Fruit fly (Drosophila melanogaster) whole organism, embryonic: ENCODE data around the gene Sap130.

Experiments
- Asciz ChIP-seq: fragments of 200-800 bp; sonication (Bioruptor generic); optimal IDR thresholded peaks from 2 replicates; lab custom pipeline; 2017; ENCODE audit warnings: missing biosample characterization, mild to moderate bottlenecking, missing genetic modification characterization, missing genetic modification reagents
- CG11560 ChIP-seq: fragments of 200-800 bp; sonication (Bioruptor generic); IDR thresholded peaks from 3 replicates; pipeline ENCODE4 v1.3.6; 2022; ENCODE audit warnings: missing biosample characterization, missing genetic modification characterization
- CG12071 ChIP-seq: fragments of 200-800 bp; sonication (Bioruptor generic); optimal IDR thresholded peaks from 3 replicates; lab custom pipeline; 2018; ENCODE audit warnings: missing biosample characterization, mild to moderate bottlenecking, missing genetic modification characterization
- CG12299 ChIP-seq: fragments of 200-800 bp; sonication (Bioruptor generic); optimal IDR thresholded peaks from 2 replicates; lab custom pipeline; 2018; ENCODE audit warnings: missing biosample characterization, mild to moderate bottlenecking, missing genetic modification characterization
- CG12942 ChIP-seq: fragments of 200-800 bp; sonication (Bioruptor generic); optimal IDR thresholded peaks from 3 replicates; lab custom pipeline; 2016; ENCODE audit warnings: missing biosample characterization, missing genetic modification characterization
- CG13624 ChIP-seq: fragments of 200-800 bp; sonication (Bioruptor generic); optimal IDR thresholded peaks from 2 replicates; lab custom pipeline; 2016; ENCODE audit warnings: missing biosample characterization, missing genetic modification characterization
- CG14050 ChIP-seq: fragments of 200-800 bp; sonication (Bioruptor generic); IDR thresholded peaks from 3 replicates; pipeline ENCODE4 v1.3.6; 2022; ENCODE audit warnings: missing biosample characterization, missing genetic modification characterization
- CG18476 ChIP-seq: fragments of 200-800 bp; sonication (Bioruptor generic); optimal IDR thresholded peaks from 2 replicates; lab custom pipeline; 2016; ENCODE audit warnings: missing biosample characterization, mild to moderate bottlenecking, missing genetic modification characterization
- CG18599 ChIP-seq: fragments of 200-800 bp; sonication (Bioruptor generic); optimal IDR thresholded peaks from 3 replicates; lab custom pipeline; 2017; ENCODE audit warnings: missing biosample characterization, missing genetic modification characterization, mild to moderate bottlenecking, moderate library complexity, missing genetic modification reagents
- CG2712 ChIP-seq: fragments of 200-800 bp; optimal IDR thresholded peaks from 3 replicates; lab custom pipeline; 2019; ENCODE audit warnings: missing biosample characterization, mild to moderate bottlenecking, missing genetic modification characterization, moderate library complexity
- CG31441 ChIP-seq: fragments of 200-800 bp; sonication (Bioruptor generic); IDR thresholded peaks from 2 replicates; pipeline ENCODE4 v1.3.6; 2022; ENCODE audit warnings: missing biosample characterization, missing genetic modification characterization
- CG32767 ChIP-seq: fragments of 200-800 bp; sonication (Bioruptor generic); IDR thresholded peaks from 2 replicates; pipeline ENCODE4 v1.3.6; 2022; ENCODE audit warnings: missing biosample characterization, missing genetic modification characterization
- CG3281 ChIP-seq: fragments of 200-800 bp; sonication (Bioruptor generic); optimal IDR thresholded peaks from 3 replicates; lab custom pipeline; 2017; ENCODE audit warnings: missing biosample characterization, mild to moderate bottlenecking, missing genetic modification characterization
- CG33213 ChIP-seq: fragments of 200-800 bp; sonication (Bioruptor generic); optimal IDR thresholded peaks from 3 replicates; lab custom pipeline; 2016; ENCODE audit warnings: missing biosample characterization, missing genetic modification characterization
- CG33557 ChIP-seq: fragments of 200-800 bp; sonication (Bioruptor generic); optimal IDR thresholded peaks from 2 replicates; lab custom pipeline; 2019; ENCODE audit warnings: missing biosample characterization, mild to moderate bottlenecking, missing genetic modification characterization, moderate library complexity
- CG34422 ChIP-seq: fragments of 200-800 bp; sonication (Bioruptor generic); IDR thresholded peaks from 3 replicates; pipeline ENCODE4 v1.3.6; 2022; ENCODE audit warnings: missing biosample characterization, missing genetic modification characterization
- CG4360 ChIP-seq: fragments of 200-800 bp; sonication (Bioruptor generic); IDR thresholded peaks from 2 replicates; pipeline ENCODE4 v1.3.6; 2022; ENCODE audit warnings: missing biosample characterization, missing genetic modification characterization
- CG4404 ChIP-seq: fragments of 200-800 bp; sonication (Bioruptor generic); IDR thresholded peaks from 2 replicates; pipeline ENCODE4 v1.3.6; 2022; ENCODE audit warnings: missing biosample characterization, missing genetic modification characterization
- CG9876 ChIP-seq: fragments of 200-800 bp; sonication (Bioruptor generic); optimal IDR thresholded peaks from 2 replicates; lab custom pipeline; 2016; ENCODE audit warnings: missing biosample characterization, missing genetic modification characterization
- CG9932 ChIP-seq: fragments of 200-800 bp; sonication (Bioruptor generic); IDR thresholded peaks from 2 replicates; pipeline ENCODE4 v1.3.6; 2022; ENCODE audit warnings: missing biosample characterization, missing genetic modification characterization
- Drgx ChIP-seq: fragments of 200-800 bp; sonication (Bioruptor generic); IDR thresholded peaks from 2 replicates; pipeline ENCODE4 v1.3.6; 2022; ENCODE audit warnings: missing biosample characterization, missing genetic modification characterization
- Fer2 ChIP-seq: fragments of 200-800 bp; sonication (Bioruptor generic); optimal IDR thresholded peaks from 2 replicates; lab custom pipeline; 2018; ENCODE audit warnings: missing biosample characterization, mild to moderate bottlenecking, missing genetic modification characterization, moderate library complexity
- Gug ChIP-seq: fragments of 200-800 bp; sonication (Bioruptor generic); IDR thresholded peaks from 4 replicates; pipeline ENCODE4 v1.3.6; 2022; ENCODE audit warnings: missing biosample characterization, missing genetic modification characterization
- HHEX ChIP-seq: fragments of 200-800 bp; sonication (Bioruptor generic); optimal IDR thresholded peaks from 3 replicates; lab custom pipeline; 2017; ENCODE audit warnings: missing biosample characterization, mild to moderate bottlenecking, missing genetic modification characterization, missing genetic modification reagents
- HLH3B ChIP-seq: fragments of 200-800 bp; sonication (Bioruptor generic); IDR thresholded peaks from 2 replicates; pipeline ENCODE4 v1.3.6; 2022; ENCODE audit warnings: missing biosample characterization, missing genetic modification characterization
- Hmr ChIP-seq: fragments of 200-800 bp; sonication (Bioruptor generic); optimal IDR thresholded peaks from 3 replicates; lab custom pipeline; 2017; ENCODE audit warnings: mild to moderate bottlenecking, missing biosample characterization, missing genetic modification reagents, missing genetic modification characterization
- Lim3 ChIP-seq: fragments of 200-800 bp; sonication (Bioruptor generic); IDR thresholded peaks from 2 replicates; pipeline ENCODE4 v1.3.6; 2022; ENCODE audit warnings: missing biosample characterization, missing genetic modification characterization
- Med ChIP-seq: fragments of 200-800 bp; sonication (Bioruptor generic); peaks from one replicate; lab custom pipeline; 2016; ENCODE audit warnings: missing biosample characterization, missing genetic modification characterization, mild to moderate bottlenecking, inconsistent platforms, moderate library complexity
- Nf-YA ChIP-seq: fragments of 200-800 bp; sonication (Bioruptor generic); IDR thresholded peaks from 2 replicates; pipeline ENCODE4 v1.3.6; 2022; ENCODE audit warnings: missing biosample characterization, missing genetic modification characterization
- Rx ChIP-seq: fragments of 200-800 bp; sonication (Bioruptor generic); IDR thresholded peaks from 2 replicates; pipeline ENCODE4 v1.3.6; 2022; ENCODE audit warnings: missing biosample characterization, missing genetic modification characterization
- Sry-β ChIP-seq: fragments of 200-800 bp; sonication (Bioruptor generic); optimal IDR thresholded peaks from 2 replicates; lab custom pipeline; 2018; ENCODE audit warnings: missing biosample characterization, mild to moderate bottlenecking, missing genetic modification characterization, moderate library complexity
- Tbp ChIP-seq: fragments of >200 bp; optimal IDR thresholded peaks from 2 replicates; lab custom pipeline; 2018; ENCODE audit warnings: missing biosample characterization, missing genetic modification characterization
- al ChIP-seq: fragments of 200-800 bp; sonication (Bioruptor generic); IDR thresholded peaks from 2 replicates; pipeline ENCODE4 v1.3.6; 2022; ENCODE audit warnings: missing biosample characterization, missing genetic modification characterization
- bsh ChIP-seq, 2 experiments: fragments of 200-800 bp; sonication (Bioruptor generic); optimal IDR thresholded peaks; 2 replicates each; lab custom pipeline; 2017 to 2018; ENCODE audit warnings: mild to moderate bottlenecking in 2 of 2, missing biosample characterization in 2 of 2, missing genetic modification characterization in 2 of 2, moderate library complexity in 1 of 2
- cad ChIP-seq: fragments of >200 bp; optimal IDR thresholded peaks from 2 replicates; lab custom pipeline; 2017; ENCODE audit warnings: missing biosample characterization, missing genetic modification characterization
- chinmo ChIP-seq: fragments of 200-800 bp; sonication (Bioruptor generic); IDR thresholded peaks from 4 replicates; pipeline ENCODE4 v1.3.6; 2022; ENCODE audit warnings: missing biosample characterization, missing genetic modification characterization; ENCODE audit not compliant: partially characterized antibody
- chm ChIP-seq: fragments of 200-800 bp; sonication (Bioruptor generic); IDR thresholded peaks from 2 replicates; pipeline ENCODE4 v1.3.6; 2022; ENCODE audit warnings: missing biosample characterization, missing genetic modification characterization
- ci ChIP-seq: fragments of 200-800 bp; sonication (Bioruptor generic); IDR thresholded peaks from 3 replicates; pipeline ENCODE4 v1.3.6; 2022; ENCODE audit warnings: missing biosample characterization, missing genetic modification characterization
- ewg ChIP-seq: fragments of 200-800 bp; sonication (Bioruptor generic); optimal IDR thresholded peaks from 3 replicates; lab custom pipeline; 2017; ENCODE audit warnings: mild to moderate bottlenecking, missing biosample characterization, missing genetic modification reagents, missing genetic modification characterization
- gfzf ChIP-seq: fragments of 200-800 bp; sonication (Bioruptor generic); optimal IDR thresholded peaks from 2 replicates; lab custom pipeline; 2016; ENCODE audit warnings: missing biosample characterization, mild to moderate bottlenecking, missing genetic modification characterization, moderate library complexity
- h ChIP-seq: fragments of >200 bp; optimal IDR thresholded peaks from 2 replicates; lab custom pipeline; 2017
- her ChIP-seq: fragments of 200-800 bp; sonication (Bioruptor generic); optimal IDR thresholded peaks from 2 replicates; lab custom pipeline; 2016; ENCODE audit warnings: missing biosample characterization, missing genetic modification characterization
- lab ChIP-seq: fragments of 200-800 bp; sonication (Bioruptor generic); optimal IDR thresholded peaks from 3 replicates; lab custom pipeline; 2017; ENCODE audit warnings: missing biosample characterization, missing genetic modification characterization, mild to moderate bottlenecking, moderate library complexity, missing genetic modification reagents
- nmo ChIP-seq: fragments of 200-800 bp; sonication (Bioruptor generic); optimal IDR thresholded peaks from 2 replicates; lab custom pipeline; 2018; ENCODE audit warnings: missing biosample characterization, mild to moderate bottlenecking, missing genetic modification characterization, moderate library complexity
- pum ChIP-seq: fragments of 200-800 bp; sonication (Bioruptor generic); optimal IDR thresholded peaks from 2 replicates; lab custom pipeline; 2016; ENCODE audit warnings: missing biosample characterization, missing genetic modification characterization
- repo ChIP-seq: fragments of 200-800 bp; sonication (Bioruptor generic); optimal IDR thresholded peaks from 2 replicates; lab custom pipeline; 2016; ENCODE audit warnings: missing biosample characterization, missing genetic modification characterization
- run ChIP-seq: fragments of 200-800 bp; sonication (Bioruptor generic); optimal IDR thresholded peaks from 3 replicates; lab custom pipeline; 2018; ENCODE audit warnings: missing biosample characterization, mild to moderate bottlenecking, missing genetic modification characterization
- scrt ChIP-seq: fragments of 200-800 bp; sonication (Bioruptor generic); optimal IDR thresholded peaks from 2 replicates; lab custom pipeline; 2018; ENCODE audit warnings: missing biosample characterization, mild to moderate bottlenecking, missing genetic modification characterization, moderate library complexity
- sens-2 ChIP-seq: fragments of 200-800 bp; sonication (Bioruptor generic); IDR thresholded peaks from 2 replicates; pipeline ENCODE4 v1.3.6; 2022; ENCODE audit warnings: missing biosample characterization, missing genetic modification characterization
- sug ChIP-seq: fragments of 200-800 bp; optimal IDR thresholded peaks from 2 replicates; lab custom pipeline; 2019; ENCODE audit warnings: missing biosample characterization, mild to moderate bottlenecking, missing genetic modification characterization, moderate library complexity
- tx ChIP-seq: fragments of 200-800 bp; sonication (Bioruptor generic); optimal IDR thresholded peaks from 2 replicates; lab custom pipeline; 2016; ENCODE audit warnings: missing biosample characterization, missing genetic modification characterization
- zfh2 ChIP-seq: fragments of 200-800 bp; sonication (Bioruptor generic); optimal IDR thresholded peaks from 2 replicates; lab custom pipeline; 2016; ENCODE audit warnings: missing biosample characterization, missing genetic modification characterization

The Sap130 gene

DNA sequence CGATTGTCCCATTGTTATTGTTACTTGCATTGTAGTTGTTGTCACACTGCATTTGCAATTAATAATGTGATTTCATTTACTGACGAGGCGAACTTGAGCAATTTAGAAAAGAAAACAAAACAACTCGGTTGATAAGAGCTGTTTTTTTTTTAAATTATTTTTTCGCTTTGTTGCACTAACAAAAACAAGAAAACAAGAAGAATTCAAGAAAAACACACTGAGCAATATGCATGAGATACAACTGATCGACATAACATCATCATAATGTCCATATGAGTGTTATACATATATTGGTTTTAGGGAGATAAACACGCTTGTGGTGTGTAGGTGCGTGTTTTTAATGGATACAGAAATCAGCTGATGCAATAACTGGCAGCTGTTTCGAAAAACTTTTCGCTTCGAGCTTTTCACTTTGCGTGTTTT is 3.2 kb upstream of the Sap130 start (continued):
- TF ChIP-seq CG9876 (GFP tag; lab: Kevin White, UChicago): no peak
- peak; percentile 2 for TF ChIP-seq CG12071
- TF ChIP-seq CG14050 (GFP tag; lab: Robert Waterston, UW): no peak
- TF ChIP-seq Asciz: peak; percentile 45
- peak; percentile 55 for TF ChIP-seq CG12299
- no peak for TF ChIP-seq al
- peak; percentile 14 for TF ChIP-seq CG13624 (GFP tag; lab: Kevin White, UChicago)
- TF ChIP-seq Drgx: peak; percentile 85
- TF ChIP-seq CG9932 (GFP tag; lab: Robert Waterston, UW): no peak
- TF ChIP-seq Sry-β (GFP tag; lab: Kevin White, UChicago): no peak
- peak; percentile 43; the same call in 1 of the 2 replicates for TF ChIP-seq HLH3B (GFP tag; lab: Robert Waterston, UW)
- TF ChIP-seq CG34422: no peak
- TF ChIP-seq cad (GFP tag; lab: Kevin White, UChicago): no peak
- TF ChIP-seq Gug (GFP tag; lab: Robert Waterston, UW): no peak
- TF ChIP-seq ewg (GFP tag; lab: Kevin White, UChicago): no peak
- TF ChIP-seq CG3281 (GFP tag; lab: Kevin White, UChicago): peak; percentile 34
- no peak for TF ChIP-seq CG11560 (tag; lab: Robert Waterston, UW)
- no peak for TF ChIP-seq CG2712
- no peak for TF ChIP-seq HHEX (GFP tag; lab: Kevin White, UChicago)
- peak; percentile 75 for TF ChIP-seq Med (GFP tag; lab: Kevin White, UChicago)
- 0 out of 3 replicates have a peak, but pooled peaks have one; percentile 10 for TF ChIP-seq ci (GFP tag; lab: Robert Waterston, UW)
- TF ChIP-seq Rx: no peak
- TF ChIP-seq CG32767 (GFP tag; lab: Robert Waterston, UW): peak; percentile 34; the same call in 1 of the 2 replicates
- TF ChIP-seq CG31441 (GFP tag; lab: Robert Waterston, UW): no peak
- peak; percentile 28 for TF ChIP-seq sug (tag; lab: Kevin White, UChicago)
- no peak for TF ChIP-seq Fer2 (tag; lab: Kevin White, UChicago)
- TF ChIP-seq h (lab: Kevin White, UChicago): no peak
- no peak; the same call in 3 of the 4 replicates for TF ChIP-seq chinmo (GFP tag; lab: Robert Waterston, UW)
- no peak for TF ChIP-seq sens-2 (GFP tag; lab: Robert Waterston, UW)
- TF ChIP-seq lab: peak; percentile 54
- 0 out of 2 replicates have a peak, but pooled peaks have one; percentile 37 for TF ChIP-seq CG4360 (GFP tag; lab: Robert Waterston, UW)
- no peak for TF ChIP-seq CG12942
- no peak for TF ChIP-seq CG33557 (GFP tag; lab: Kevin White, UChicago)
- no peak for TF ChIP-seq zfh2 (GFP tag; lab: Kevin White, UChicago)
- no peak for TF ChIP-seq chm
- peak; percentile 6 for TF ChIP-seq Hmr (GFP tag; lab: Kevin White, UChicago)
- TF ChIP-seq CG18476 (GFP tag; lab: Kevin White, UChicago): no peak
- no peak for TF ChIP-seq pum
- no peak for TF ChIP-seq nmo (GFP tag; lab: Kevin White, UChicago)
- TF ChIP-seq CG4404 (GFP tag; lab: Robert Waterston, UW): no peak
- peak; percentile 11 for TF ChIP-seq scrt (GFP tag; lab: Kevin White, UChicago)
- TF ChIP-seq run (tag; lab: Kevin White, UChicago): no peak
- no peak for TF ChIP-seq tx (GFP tag; lab: Kevin White, UChicago)
- no peak for TF ChIP-seq repo (GFP tag; lab: Kevin White, UChicago)
- TF ChIP-seq Lim3: no peak
- peak; percentile 35 for TF ChIP-seq CG18599 (GFP tag; lab: Kevin White, UChicago)
- no peak for TF ChIP-seq gfzf (GFP tag; lab: Kevin White, UChicago)
- TF ChIP-seq Nf-YA (GFP tag; lab: Robert Waterston, UW): no peak
- no peak for TF ChIP-seq CG33213 (GFP tag; lab: Kevin White, UChicago)
- no peak for TF ChIP-seq Tbp (GFP tag; lab: Kevin White, UChicago)
- no peak for TF ChIP-seq her (GFP tag; lab: Kevin White, UChicago)
- TF ChIP-seq bsh (GFP tag; optimal IDR thresholded peaks at IDR 0.05; lab: Kevin White, UChicago): peak; percentile 14 to 78
